Fruit fly (Drosophila melanogaster): ENCODE data around the gene tkv.

tkv gene

DNA sequence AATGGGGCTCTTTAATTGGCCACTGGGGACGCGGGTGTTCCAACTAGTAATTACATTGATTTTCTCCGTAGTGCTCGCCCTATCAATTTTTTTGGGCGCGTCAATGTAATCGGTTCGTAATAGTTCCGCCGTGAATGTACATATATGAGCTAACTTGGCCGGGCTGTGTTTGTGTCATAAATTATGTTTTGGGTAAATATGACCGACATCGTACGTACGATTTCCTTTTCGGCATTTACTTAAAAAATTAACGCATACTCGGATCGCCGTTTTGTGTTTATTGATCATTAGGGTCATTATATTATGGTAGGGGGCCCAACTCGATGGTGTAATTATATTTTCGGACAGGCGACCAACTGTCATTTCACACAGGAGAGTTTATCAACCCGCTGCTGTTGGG lies 74.5 kb downstream of the tkv start (continued):
- TF ChIP-seq schlank (tag; optimal IDR thresholded peaks at IDR 0.05) (peak; percentile 58), jing (GFP tag; optimal IDR thresholded peaks at IDR 0.05) (no peak), HLH4C (GFP tag; IDR thresholded peaks at IDR 0.05; ENCODE audit: partially characterized antibody) (no peak), CG10959 (GFP tag; IDR thresholded peaks at IDR 0.05) (no peak), Asciz (GFP tag; optimal IDR thresholded peaks at IDR 0.05) (peak; percentile 79), nau (GFP tag; optimal IDR thresholded peaks at IDR 0.05) (no peak), bcd (GFP tag; optimal IDR thresholded peaks at IDR 0.05) (peak; percentile 43), CG3407 (GFP tag; optimal IDR thresholded peaks at IDR 0.05) (peak; percentile 67), chm (GFP tag; IDR thresholded peaks at IDR 0.05) (no peak), ranshi (GFP tag; IDR thresholded peaks at IDR 0.05) (peak; percentile 41; the same call in 1 of the 2 replicates), CG17912 (GFP tag; optimal IDR thresholded peaks at IDR 0.05) (peak; percentile 13), Antp (GFP tag; optimal IDR thresholded peaks at IDR 0.05) (no peak), CG12236 (GFP tag; optimal IDR thresholded peaks at IDR 0.05) (no peak), CG18764 (GFP tag; optimal IDR thresholded peaks at IDR 0.05) (no peak), crp (GFP tag; optimal IDR thresholded peaks at IDR 0.05) (no peak), CG8765 (GFP tag; IDR thresholded peaks at IDR 0.05) (no peak), CkIIα-i1 (GFP tag; IDR thresholded peaks at IDR 0.05) (no peak), ci (GFP tag; IDR thresholded peaks at IDR 0.05) (peak; percentile 77), hbn (GFP tag; IDR thresholded peaks at IDR 0.05; ENCODE audit: partially characterized antibody) (no peak), Taf1 (GFP tag; IDR thresholded peaks at IDR 0.05) (0 out of 2 replicates have a peak, but pooled peaks have one; percentile 5), Hmr (GFP tag; optimal IDR thresholded peaks at IDR 0.05) (peak; percentile 78), CTCF (GFP tag; optimal IDR thresholded peaks at IDR 0.05) (no peak), CG17385 (GFP tag; optimal IDR thresholded peaks at IDR 0.05) (no peak), CG17612 (GFP tag; IDR thresholded peaks at IDR 0.05) (no peak), da (GFP tag; optimal IDR thresholded peaks at IDR 0.05) (no peak), Vsx1 (GFP tag; optimal IDR thresholded peaks at IDR 0.05) (no peak), CG30020 (tag; optimal IDR thresholded peaks at IDR 0.05) (no peak), Max (GFP tag; optimal IDR thresholded peaks at IDR 0.05) (no peak), Dref (GFP tag; IDR thresholded peaks at IDR 0.05) (no peak), CG12219 (GFP tag; optimal IDR thresholded peaks at IDR 0.05) (no peak), CG32532 (GFP tag; IDR thresholded peaks at IDR 0.05) (no peak), CG1024 (GFP tag; IDR thresholded peaks at IDR 0.05) (no peak), CG12659 (GFP tag; optimal IDR thresholded peaks at IDR 0.05) (peak; percentile 48), chif (GFP tag; optimal IDR thresholded peaks at IDR 0.05) (no peak), CG5953 (GFP tag; IDR thresholded peaks at IDR 0.05) (peak; percentile 62; the same call in 1 of the 2 replicates), CG7357 (GFP tag; IDR thresholded peaks at IDR 0.05) (no peak), bowl (GFP tag; IDR thresholded peaks at IDR 0.05) (no peak), CG8359 (GFP tag; optimal IDR thresholded peaks at IDR 0.05; ENCODE audit: borderline replicate concordance) (no peak), hkb (optimal IDR thresholded peaks at IDR 0.05) (no peak), hkb (GFP tag; IDR thresholded peaks at IDR 0.05) (peak; percentile 81), CG18476 (GFP tag; optimal IDR thresholded peaks at IDR 0.05) (peak; percentile 35), croc (GFP tag; conservative IDR thresholded peaks at IDR 0.05) (no peak), unc-4 (GFP tag; IDR thresholded peaks at IDR 0.05; ENCODE audit: partially characterized antibody) (no peak), Trl (optimal IDR thresholded peaks at IDR 0.05) (no peak), Trl (GFP tag; optimal IDR thresholded peaks at IDR 0.05) (peak; percentile 4), pum (GFP tag; optimal IDR thresholded peaks at IDR 0.05) (no peak), CG2116 (GFP tag; optimal IDR thresholded peaks at IDR 0.05) (no peak), CG6272 (GFP tag; IDR thresholded peaks at IDR 0.05) (no peak), Hey (tag; optimal IDR thresholded peaks at IDR 0.05) (peak; percentile 55), Med (GFP tag) (peak; percentile 91), E2f2 (GFP tag; IDR thresholded peaks at IDR 0.05) (peak; percentile 45; the same call in 1 of the 2 replicates), sisA (GFP tag; IDR thresholded peaks at IDR 0.05) (no peak), Sox100B (GFP tag; optimal IDR thresholded peaks at IDR 0.05) (no peak)
